Worm (Caenorhabditis elegans) whole organism, L1 larva: ENCODE data around the gene C24H11.1.

Experiments used
- C04F5.9 ChIP-seq: sonication (generic microtip); optimal IDR thresholded peaks from 2 replicates; lab custom pipeline; 2016; ENCODE audit warnings: missing genetic modification characterization, missing compliant biosample characterization
- C16A3.4 ChIP-seq: fragments of 150-350 bp; optimal IDR thresholded peaks from 2 replicates; lab custom pipeline; 2014; ENCODE audit warnings: missing biosample characterization, missing genetic modification characterization
- F16B12.6 ChIP-seq: fragments of 150-350 bp; optimal IDR thresholded peaks from 2 replicates; lab custom pipeline; 2014; ENCODE audit warnings: missing biosample characterization, missing genetic modification characterization
- Y116A8C.19 ChIP-seq: sonication (generic microtip); optimal IDR thresholded peaks from 2 replicates; lab custom pipeline; 2016; ENCODE audit warnings: missing compliant biosample characterization, missing genetic modification characterization, borderline replicate concordance
- aha-1 ChIP-seq: fragments of 150-350 bp; optimal IDR thresholded peaks from 2 replicates; lab custom pipeline; 2014; ENCODE audit warnings: missing biosample characterization, missing genetic modification characterization
- alr-1 ChIP-seq: fragments of 200-800 bp; sonication (Bioruptor generic); optimal IDR thresholded peaks from 2 replicates; lab custom pipeline; 2018; ENCODE audit warnings: borderline replicate concordance, mild to moderate bottlenecking, missing genetic modification characterization, missing compliant biosample characterization
- ceh-63 ChIP-seq: fragments of 200-800 bp; sonication (Bioruptor generic); optimal IDR thresholded peaks from 2 replicates; lab custom pipeline; 2018; ENCODE audit warnings: mild to moderate bottlenecking, missing genetic modification characterization, missing compliant biosample characterization
- ceh-8 ChIP-seq: fragments of 200-800 bp; sonication (Bioruptor generic); optimal IDR thresholded peaks from 2 replicates; lab custom pipeline; 2018; ENCODE audit warnings: mild to moderate bottlenecking, missing genetic modification characterization, moderate library complexity, missing compliant biosample characterization
- dpl-1 ChIP-seq, 3 experiments: fragments of 150-350 bp in 2 of 3; sonication (generic microtip) in 1 of 3; optimal IDR thresholded peaks; 2 replicates each; lab custom pipeline; 2014 to 2017; ENCODE audit warnings: missing biosample characterization in 3 of 3, missing genetic modification characterization in 3 of 3, missing genetic modification reagents in 3 of 3
- efl-1 ChIP-seq, 4 experiments: fragments of 150-350 bp; optimal IDR thresholded peaks in 3 of 4; peaks in 1 of 4; 1 replicate in 1 of 4; 2 replicates in 3 of 4; lab custom pipeline; 2014; ENCODE audit warnings: missing biosample characterization in 2 of 4, missing genetic modification characterization in 2 of 4, missing genetic modification reagents in 2 of 4
- elt-2 ChIP-seq: sonication (generic microtip); optimal IDR thresholded peaks from 2 replicates; lab custom pipeline; 2016; ENCODE audit warnings: missing genetic modification characterization, mild to moderate bottlenecking, inconsistent platforms, missing compliant biosample characterization, missing genetic modification reagents
- ets-5 ChIP-seq: fragments of 200-800 bp; sonication (Bioruptor generic); IDR thresholded peaks from 2 replicates; pipeline ENCODE4 v1.3.6; 2022; ENCODE audit warnings: missing genetic modification characterization, missing compliant biosample characterization
- fkh-10 ChIP-seq: sonication (generic microtip); optimal IDR thresholded peaks from 2 replicates; lab custom pipeline; 2017; ENCODE audit warnings: missing biosample characterization, missing genetic modification reagents, missing genetic modification characterization
- grh-1 ChIP-seq: fragments of 200-800 bp; sonication (Bioruptor generic); IDR thresholded peaks from 2 replicates; pipeline ENCODE4 v1.3.6; 2022; ENCODE audit warnings: missing genetic modification reagents, missing genetic modification characterization, missing compliant biosample characterization
- irx-1 ChIP-seq: sonication (generic microtip); optimal IDR thresholded peaks from 2 replicates; lab custom pipeline; 2016; ENCODE audit warnings: missing genetic modification characterization, missing compliant biosample characterization
- jun-1 ChIP-seq: fragments of 150-350 bp; optimal IDR thresholded peaks from 2 replicates; lab custom pipeline; 2014; ENCODE audit warnings: missing biosample characterization, missing genetic modification reagents, missing genetic modification characterization
- lin-13 ChIP-seq: fragments of 150-350 bp; optimal IDR thresholded peaks from 2 replicates; lab custom pipeline; 2014; ENCODE audit warnings: missing biosample characterization, missing genetic modification reagents, missing genetic modification characterization
- lin-14 ChIP-seq: fragments of 200-800 bp; sonication (Bioruptor generic); optimal IDR thresholded peaks from 2 replicates; lab custom pipeline; 2018; ENCODE audit warnings: mild to moderate bottlenecking, missing genetic modification characterization, moderate library complexity, missing compliant biosample characterization
- lin-15B ChIP-seq: fragments of 150-350 bp; sonication (generic microtip); optimal IDR thresholded peaks from 3 replicates; lab custom pipeline; 2014; ENCODE audit warnings: missing biosample characterization, missing genetic modification characterization
- lin-39 ChIP-seq: fragments of 150-350 bp; optimal IDR thresholded peaks from 2 replicates; lab custom pipeline; 2014; ENCODE audit warnings: missing biosample characterization, missing genetic modification reagents, missing genetic modification characterization
- lir-3 ChIP-seq: sonication (generic microtip); optimal IDR thresholded peaks from 2 replicates; lab custom pipeline; 2016; ENCODE audit warnings: mild to moderate bottlenecking, missing genetic modification characterization, moderate library complexity, missing compliant biosample characterization; ENCODE audit not compliant: poor library complexity
- mab-9 ChIP-seq: fragments of 200-800 bp; sonication (Bioruptor generic); IDR thresholded peaks from 2 replicates; pipeline ENCODE4 v1.3.6; 2022; ENCODE audit warnings: missing genetic modification reagents, missing genetic modification characterization, missing compliant biosample characterization
- mdl-1 ChIP-seq, 2 experiments: fragments of 150-350 bp; optimal IDR thresholded peaks; 2 replicates each; lab custom pipeline; 2014 to 2017; ENCODE audit warnings: missing biosample characterization in 2 of 2, missing genetic modification characterization in 2 of 2, inconsistent platforms in 1 of 2
- mef-2 ChIP-seq: fragments of 150-350 bp; optimal IDR thresholded peaks from 2 replicates; lab custom pipeline; 2014; ENCODE audit warnings: missing biosample characterization, missing genetic modification characterization
- mep-1 ChIP-seq: fragments of 150-350 bp; optimal IDR thresholded peaks from 2 replicates; lab custom pipeline; 2014; ENCODE audit warnings: missing biosample characterization, missing genetic modification characterization
- nhr-11 ChIP-seq: fragments of 150-350 bp; optimal IDR thresholded peaks from 2 replicates; lab custom pipeline; 2014; ENCODE audit warnings: missing biosample characterization, missing genetic modification characterization
- nhr-19 ChIP-seq: fragments of 200-800 bp; sonication (Bioruptor generic); conservative IDR thresholded peaks from 2 replicates; pipeline ENCODE4 v1.3.6; 2022; ENCODE audit warnings: missing genetic modification characterization, missing compliant biosample characterization
- nhr-20 ChIP-seq: sonication (generic microtip); optimal IDR thresholded peaks from 2 replicates; lab custom pipeline; 2016; ENCODE audit warnings: mild to moderate bottlenecking, missing genetic modification characterization, missing compliant biosample characterization
- nhr-28 ChIP-seq: fragments of 150-350 bp; optimal IDR thresholded peaks from 2 replicates; lab custom pipeline; 2014; ENCODE audit warnings: missing biosample characterization, missing genetic modification characterization
- nhr-71 ChIP-seq: sonication (generic microtip); optimal IDR thresholded peaks from 2 replicates; lab custom pipeline; 2016; ENCODE audit warnings: mild to moderate bottlenecking, missing genetic modification characterization, moderate library complexity, missing compliant biosample characterization
- nhr-76 ChIP-seq: sonication (generic microtip); optimal IDR thresholded peaks from 2 replicates; lab custom pipeline; 2017; ENCODE audit warnings: missing biosample characterization, missing genetic modification characterization
- nhr-77 ChIP-seq: fragments of 150-350 bp; optimal IDR thresholded peaks from 2 replicates; lab custom pipeline; 2014; ENCODE audit warnings: missing biosample characterization, missing genetic modification characterization
- pag-3 ChIP-seq: sonication (generic microtip); optimal IDR thresholded peaks from 2 replicates; lab custom pipeline; 2017; ENCODE audit warnings: missing genetic modification characterization, mild to moderate bottlenecking, missing compliant biosample characterization, antibody characterized with exemption, borderline replicate concordance; ENCODE audit not compliant: insufficient read depth
- pqm-1 ChIP-seq: sonication (generic microtip); optimal IDR thresholded peaks from 3 replicates; lab custom pipeline; 2017; ENCODE audit warnings: missing biosample characterization, missing genetic modification characterization
- snpc-4 ChIP-seq: fragments of 150-350 bp; optimal IDR thresholded peaks from 2 replicates; lab custom pipeline; 2014; ENCODE audit warnings: missing biosample characterization, missing genetic modification characterization
- sox-4 ChIP-seq: sonication (generic microtip); optimal IDR thresholded peaks from 2 replicates; lab custom pipeline; 2016; ENCODE audit warnings: missing genetic modification characterization, missing compliant biosample characterization
- sup-37 ChIP-seq: fragments of 200-800 bp; sonication (Bioruptor generic); optimal IDR thresholded peaks from 2 replicates; lab custom pipeline; 2018; ENCODE audit warnings: mild to moderate bottlenecking, missing genetic modification characterization, missing compliant biosample characterization
- unc-130 ChIP-seq: fragments of 150-350 bp; optimal IDR thresholded peaks from 2 replicates; lab custom pipeline; 2017; ENCODE audit warnings: missing biosample characterization, missing genetic modification characterization, inconsistent platforms
- xbp-1 ChIP-seq: sonication (generic microtip); optimal IDR thresholded peaks from 2 replicates; lab custom pipeline; 2016; ENCODE audit warnings: missing genetic modification characterization, missing compliant biosample characterization
- zip-4 ChIP-seq: fragments of 200-800 bp; sonication (Bioruptor generic); optimal IDR thresholded peaks from 2 replicates; lab custom pipeline; 2018; ENCODE audit warnings: mild to moderate bottlenecking, missing genetic modification characterization, moderate library complexity, missing compliant biosample characterization
- ztf-11 ChIP-seq, 2 experiments: sonication (generic microtip); optimal IDR thresholded peaks; 2 replicates each; lab custom pipeline; 2016 to 2017; ENCODE audit warnings: missing genetic modification characterization in 2 of 2, missing biosample characterization in 1 of 2, missing compliant biosample characterization in 1 of 2

Gene C24H11.1

ce11 chrIII:11823260-11823659, 35.8 kb downstream of the C24H11.1 start, which contains the start of gene C18D11.3 (continued):
- TF ChIP-seq unc-130 (tag; lab: Kevin White, UChicago) (peak; percentile 97), ceh-8 (no peak), snpc-4 (peak; percentile 88), lir-3 (no peak), pag-3 (no peak), mdl-1 (tag; optimal IDR thresholded peaks at IDR 0.05; lab: Kevin White, UChicago) (peak in 1 of 2 experiments; percentile 96), fkh-10 (GFP tag; lab: Kevin White, UChicago) (peak; percentile 38), ztf-11 (tag; optimal IDR thresholded peaks at IDR 0.05; lab: Kevin White, UChicago) (peak in 1 of 2 experiments; percentile 22), jun-1 (tag; lab: Kevin White, UChicago) (peak; percentile 52), ceh-63 (GFP tag; lab: Kevin White, UChicago) (no peak), lin-15B (peak; percentile 83), aha-1 (tag; lab: Kevin White, UChicago) (peak; percentile 27), lin-14 (GFP tag; lab: Kevin White, UChicago) (peak; percentile 94), dpl-1 (GFP tag; optimal IDR thresholded peaks at IDR 0.05; lab: Kevin White, UChicago) (peak; percentile 74 to 85 (median 84)), nhr-11 (no peak), pqm-1 (tag; lab: Kevin White, UChicago) (no peak), irx-1 (tag; lab: Kevin White, UChicago) (peak; percentile 60), C16A3.4 (peak; percentile 94), C04F5.9 (tag; lab: Kevin White, UChicago) (peak; percentile 57), zip-4 (GFP tag; lab: Kevin White, UChicago) (no peak), alr-1 (tag; lab: Kevin White, UChicago) (no peak), nhr-76 (no peak), nhr-77 (tag; lab: Kevin White, UChicago) (peak; percentile 82), nhr-28 (tag; lab: Kevin White, UChicago) (no peak), sox-4 (no peak), ets-5 (GFP tag; lab: Robert Waterston, UW) (no peak), elt-2 (peak; percentile 65), nhr-71 (tag; lab: Kevin White, UChicago) (peak; percentile 92), Y116A8C.19 (no peak), lin-13 (peak; percentile 91), nhr-20 (tag; lab: Kevin White, UChicago) (peak; percentile 93)
- TF ChIP-seq, all 84 proteins: peak for 50

- TF ChIP-seq C04F5.9 (tag; lab: Kevin White, UChicago): no peak
- TF ChIP-seq sup-37 (GFP tag; lab: Kevin White, UChicago): no peak
- TF ChIP-seq dpl-1 (GFP tag; optimal IDR thresholded peaks at IDR 0.05; lab: Kevin White, UChicago): no peak
- no peak for TF ChIP-seq lin-39
- no peak for TF ChIP-seq mef-2 (tag; lab: Kevin White, UChicago)
- TF ChIP-seq xbp-1: no peak
- no peak for TF ChIP-seq nhr-20 (tag; lab: Kevin White, UChicago)
- no peak for TF ChIP-seq zip-4 (GFP tag; lab: Kevin White, UChicago)
- no peak for TF ChIP-seq nhr-19 (GFP tag; lab: Robert Waterston, UW)
- no peak for TF ChIP-seq lin-15B
- no peak for TF ChIP-seq mab-9 (GFP tag; lab: Robert Waterston, UW)
- no peak for TF ChIP-seq F16B12.6
- TF ChIP-seq efl-1 (optimal IDR thresholded peaks at IDR 0.05; lab: Kevin White, UChicago): no peak
- no peak for TF ChIP-seq efl-1 (GFP tag; optimal IDR thresholded peaks at IDR 0.05 in 1 of 2; lab: Kevin White, UChicago)
- no peak for TF ChIP-seq grh-1 (GFP tag; lab: Robert Waterston, UW)
- no peak for TF ChIP-seq C16A3.4
- no peak for TF ChIP-seq alr-1 (tag; lab: Kevin White, UChicago)
- TF ChIP-seq mep-1 (tag; lab: Kevin White, UChicago): no peak
- TF ChIP-seq nhr-11: no peak
Measured at ce11 chrIII:11824088-11824487, 36.6 kb downstream of the C24H11.1 start.
